Fruit fly (Drosophila melanogaster): ENCODE results near the gene Kots.

Kots gene

DNA sequence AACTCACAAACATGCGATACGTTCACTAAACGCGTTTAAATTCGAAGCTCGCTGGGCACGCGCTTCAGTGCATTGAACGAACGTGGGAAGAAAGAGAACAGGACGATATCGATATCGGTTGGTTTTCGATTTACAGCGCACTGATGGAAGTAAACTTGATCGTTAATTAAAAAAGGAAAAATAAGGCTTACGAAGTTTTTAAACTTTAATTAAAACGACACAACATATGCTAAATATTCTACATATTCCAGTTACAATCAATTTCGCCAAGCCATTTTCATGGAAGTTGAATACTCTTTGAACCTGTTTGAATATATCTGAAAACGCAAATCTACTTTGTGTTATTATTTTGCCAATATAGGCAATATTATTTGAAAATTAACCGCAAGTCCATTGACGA is at the start of gene Kots:
Gene Kots, minus strand, starts transcription at position 101 of the 400 bp plus-strand sequence.
- TF ChIP-seq Hr96 (GFP tag; optimal IDR thresholded peaks at IDR 0.05) (no peak), CG1620 (GFP tag; optimal IDR thresholded peaks at IDR 0.05) (no peak), CG7101 (tag; optimal IDR thresholded peaks at IDR 0.05) (no peak), toe (GFP tag; optimal IDR thresholded peaks at IDR 0.05) (no peak), tj (GFP tag; optimal IDR thresholded peaks at IDR 0.05) (no peak), pad (GFP tag; optimal IDR thresholded peaks at IDR 0.05) (no peak), cic (GFP tag; optimal IDR thresholded peaks at IDR 0.05) (no peak), CG33017 (tag; optimal IDR thresholded peaks at IDR 0.05) (no peak), CG5204 (GFP tag; optimal IDR thresholded peaks at IDR 0.05) (no peak), bab1 (GFP tag; optimal IDR thresholded peaks at IDR 0.05) (no peak), Crg-1 (GFP tag; optimal IDR thresholded peaks at IDR 0.05) (no peak), CG11617 (GFP tag; optimal IDR thresholded peaks at IDR 0.05) (no peak), ovo (GFP tag; optimal IDR thresholded peaks at IDR 0.05) (no peak)

DNA sequence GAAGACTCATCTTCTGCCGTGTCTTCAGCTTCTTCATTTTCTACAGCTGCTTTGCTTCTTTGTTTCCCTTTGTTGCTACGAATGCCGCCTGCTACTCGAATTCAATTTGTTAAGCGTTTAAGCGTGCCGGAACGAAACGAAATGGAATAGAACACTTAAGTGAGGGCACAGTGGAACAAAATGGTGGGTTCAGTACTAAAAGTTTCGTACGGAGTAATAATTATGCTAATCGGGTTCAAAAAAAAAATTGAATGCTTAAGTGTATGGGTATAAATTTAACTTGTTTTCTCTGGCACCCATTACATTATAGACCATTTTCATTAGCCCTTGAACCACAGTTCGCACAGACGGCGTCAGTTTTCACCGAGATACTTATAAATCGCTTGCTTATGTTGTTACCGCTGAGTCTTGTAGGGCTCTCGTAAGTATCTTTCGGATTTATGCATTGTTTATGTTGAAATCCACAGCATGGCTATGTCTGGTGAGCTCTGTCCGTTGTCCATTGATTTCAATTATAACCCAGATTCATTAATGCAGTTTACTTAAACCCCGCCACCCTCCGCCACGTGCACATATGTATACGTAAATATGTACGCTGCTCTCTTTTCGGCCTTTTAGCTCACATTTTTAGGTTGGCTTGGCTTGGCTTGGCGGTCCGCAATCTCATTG is 48.6 kb upstream of the Kots start:
- TF ChIP-seq CG1620 (GFP tag; optimal IDR thresholded peaks at IDR 0.05), result no peak
- peak; percentile 37 for TF ChIP-seq CG14711 (tag; optimal IDR thresholded peaks at IDR 0.05)
- no peak for TF ChIP-seq Crg-1 (GFP tag; optimal IDR thresholded peaks at IDR 0.05)
- no peak for TF ChIP-seq Hr96 (GFP tag; optimal IDR thresholded peaks at IDR 0.05)

DNA sequence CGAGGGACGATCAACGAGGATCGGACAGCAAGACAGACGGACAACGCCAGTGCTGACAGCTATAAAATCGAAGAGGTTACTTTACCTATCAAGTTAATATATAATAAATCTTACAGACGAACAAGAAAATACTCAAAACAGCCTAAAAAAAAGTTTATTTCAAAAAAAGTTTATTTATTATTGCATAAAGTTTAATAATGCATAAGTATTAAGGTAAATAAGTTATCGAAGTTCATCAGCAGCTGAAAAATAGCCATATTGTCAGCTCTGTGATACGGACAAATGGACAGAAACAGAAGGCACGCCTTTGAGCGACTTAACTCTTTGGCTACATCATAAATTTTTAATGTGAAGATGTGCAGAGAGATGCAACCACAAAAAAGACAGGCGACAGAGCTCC is 47.7 kb upstream of the Kots start:
- TF ChIP-seq CG7045 (GFP tag; optimal IDR thresholded peaks at IDR 0.05) (no peak), toe (GFP tag; optimal IDR thresholded peaks at IDR 0.05) (no peak), CG33017 (tag; optimal IDR thresholded peaks at IDR 0.05) (no peak), CG14711 (tag; optimal IDR thresholded peaks at IDR 0.05) (no peak), Mnt (GFP tag; optimal IDR thresholded peaks at IDR 0.05) (no peak), CG1620 (GFP tag; optimal IDR thresholded peaks at IDR 0.05) (no peak), cic (GFP tag; optimal IDR thresholded peaks at IDR 0.05) (no peak), CG7101 (tag; optimal IDR thresholded peaks at IDR 0.05) (no peak), Hr96 (GFP tag; optimal IDR thresholded peaks at IDR 0.05) (no peak), cnc (optimal IDR thresholded peaks at IDR 0.05) (no peak), CG5204 (GFP tag; optimal IDR thresholded peaks at IDR 0.05) (no peak), Clk (GFP tag; optimal IDR thresholded peaks at IDR 0.05) (no peak), bab1 (GFP tag; optimal IDR thresholded peaks at IDR 0.05) (no peak), tj (GFP tag; optimal IDR thresholded peaks at IDR 0.05) (no peak), kay (GFP tag; ENCODE audit: borderline replicate concordance) (no peak), Crg-1 (GFP tag; optimal IDR thresholded peaks at IDR 0.05) (no peak)

DNA sequence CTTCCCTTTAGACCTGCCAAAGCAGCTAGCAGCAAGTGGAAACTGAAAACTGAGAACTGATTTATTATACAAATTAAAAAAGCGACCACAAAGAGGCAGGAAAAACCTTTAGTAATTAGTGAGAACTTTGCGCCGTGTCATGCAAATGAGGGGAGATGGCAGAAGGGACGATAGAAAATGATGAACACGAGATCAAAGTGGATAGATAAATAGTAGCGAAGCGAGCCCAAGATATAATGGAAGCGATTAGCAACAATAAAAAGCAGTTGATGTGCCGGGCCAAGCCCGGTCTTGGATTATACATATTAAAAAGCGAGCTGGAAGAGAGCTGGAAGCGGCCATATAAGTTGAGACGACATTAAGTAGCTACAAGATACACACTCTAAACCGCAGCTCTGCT is 47.2 kb upstream of the Kots start:
- TF ChIP-seq CG7101 (tag; optimal IDR thresholded peaks at IDR 0.05) (no peak), ovo (GFP tag; optimal IDR thresholded peaks at IDR 0.05) (no peak), Mnt (GFP tag; optimal IDR thresholded peaks at IDR 0.05) (no peak), Clk (GFP tag; optimal IDR thresholded peaks at IDR 0.05) (no peak), CG5204 (GFP tag; optimal IDR thresholded peaks at IDR 0.05) (no peak), CG7045 (GFP tag; optimal IDR thresholded peaks at IDR 0.05) (no peak), kay (GFP tag; ENCODE audit: borderline replicate concordance) (no peak), CG1620 (GFP tag; optimal IDR thresholded peaks at IDR 0.05) (no peak)

DNA sequence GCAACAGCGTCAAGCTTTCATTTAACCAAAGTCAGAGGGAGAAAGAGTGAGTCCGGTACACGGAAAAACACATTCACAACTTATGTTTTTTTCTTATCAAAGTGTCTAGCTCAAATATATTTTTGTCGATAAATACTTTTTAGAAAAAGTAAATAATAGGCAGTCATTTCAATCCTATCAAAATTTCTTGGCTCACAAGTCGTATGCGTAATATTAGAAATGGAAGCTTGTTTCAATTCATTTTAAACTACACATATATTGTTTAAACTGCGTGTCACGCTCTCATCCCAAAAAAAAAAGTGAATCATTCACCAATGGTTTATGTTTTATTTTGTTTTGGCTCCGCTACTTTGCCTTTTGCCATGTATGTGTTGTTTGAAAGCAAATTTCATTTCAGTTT is 45.7 kb upstream of the Kots start:
- no peak for TF ChIP-seq cnc (optimal IDR thresholded peaks at IDR 0.05)
- no peak for TF ChIP-seq toe (GFP tag; optimal IDR thresholded peaks at IDR 0.05)
- no peak for TF ChIP-seq CG5204 (GFP tag; optimal IDR thresholded peaks at IDR 0.05)
- no peak for TF ChIP-seq Mnt (GFP tag; optimal IDR thresholded peaks at IDR 0.05)
- TF ChIP-seq CG12768 (GFP tag; optimal IDR thresholded peaks at IDR 0.05), result no peak
- no peak for TF ChIP-seq cic (GFP tag; optimal IDR thresholded peaks at IDR 0.05)
- no peak for TF ChIP-seq kay (GFP tag; ENCODE audit: borderline replicate concordance)
- TF ChIP-seq Hr96 (GFP tag; optimal IDR thresholded peaks at IDR 0.05), result no peak
- no peak for TF ChIP-seq CG7101 (tag; optimal IDR thresholded peaks at IDR 0.05)

DNA sequence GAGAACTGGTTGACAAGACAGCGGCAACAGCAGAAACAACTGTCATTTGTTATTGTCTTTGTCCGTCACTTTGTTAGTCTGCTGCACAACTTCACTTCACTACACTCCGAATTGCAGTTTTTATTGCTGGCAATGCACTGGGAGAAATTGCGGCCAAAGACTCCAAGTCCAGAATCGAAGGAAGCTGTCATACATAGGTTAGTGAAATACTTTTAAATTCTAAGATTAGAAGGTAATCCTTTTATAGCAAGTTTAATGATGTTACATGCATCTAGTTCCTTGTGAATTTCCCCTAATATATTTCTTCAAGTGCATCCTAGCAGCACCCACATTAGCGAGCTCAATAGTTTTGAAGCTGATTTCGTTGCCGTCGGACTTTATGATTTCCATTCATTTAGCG is 44.9 kb upstream of the Kots start:
- TF ChIP-seq CG7045 (GFP tag; optimal IDR thresholded peaks at IDR 0.05) (no peak), CG14711 (tag; optimal IDR thresholded peaks at IDR 0.05) (no peak), pad (GFP tag; optimal IDR thresholded peaks at IDR 0.05) (no peak), cnc (optimal IDR thresholded peaks at IDR 0.05) (no peak), cic (GFP tag; optimal IDR thresholded peaks at IDR 0.05) (no peak), Clk (GFP tag; optimal IDR thresholded peaks at IDR 0.05) (no peak), CG12768 (GFP tag; optimal IDR thresholded peaks at IDR 0.05) (no peak), CG11617 (GFP tag; optimal IDR thresholded peaks at IDR 0.05) (no peak), CG33017 (tag; optimal IDR thresholded peaks at IDR 0.05) (no peak), bab1 (GFP tag; optimal IDR thresholded peaks at IDR 0.05) (no peak), ovo (GFP tag; optimal IDR thresholded peaks at IDR 0.05) (no peak), kay (GFP tag; ENCODE audit: borderline replicate concordance) (no peak), Mnt (GFP tag; optimal IDR thresholded peaks at IDR 0.05) (no peak), Hr96 (GFP tag; optimal IDR thresholded peaks at IDR 0.05) (no peak), CG7101 (tag; optimal IDR thresholded peaks at IDR 0.05) (no peak), tj (GFP tag; optimal IDR thresholded peaks at IDR 0.05) (no peak), CG5204 (GFP tag; optimal IDR thresholded peaks at IDR 0.05) (no peak)

DNA sequence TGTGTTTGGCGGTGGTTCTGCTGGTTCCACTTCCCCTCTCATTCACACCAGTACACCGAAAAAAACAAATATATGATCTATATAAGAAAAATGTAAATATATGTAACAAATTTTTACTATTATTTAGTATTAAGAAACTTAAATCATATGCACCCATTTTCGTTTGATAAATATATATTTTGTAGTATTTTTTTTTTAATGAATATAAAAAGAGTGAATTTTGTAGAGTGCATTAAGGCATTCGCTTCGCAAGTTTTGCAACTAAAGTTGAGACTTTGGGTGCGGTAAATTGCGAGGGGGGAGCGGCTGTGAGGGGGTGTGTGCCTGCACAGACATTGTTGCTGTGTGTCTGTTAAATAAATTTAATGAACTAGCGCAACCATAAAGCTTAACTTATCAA is 43.6 kb upstream of the Kots start:
- no peak for TF ChIP-seq cnc (optimal IDR thresholded peaks at IDR 0.05)
- no peak for TF ChIP-seq tj (GFP tag; optimal IDR thresholded peaks at IDR 0.05)
- no peak for TF ChIP-seq toe (GFP tag; optimal IDR thresholded peaks at IDR 0.05)
- TF ChIP-seq CG1620 (GFP tag; optimal IDR thresholded peaks at IDR 0.05), result no peak
- no peak for TF ChIP-seq Hr96 (GFP tag; optimal IDR thresholded peaks at IDR 0.05)
- no peak for TF ChIP-seq CG14711 (tag; optimal IDR thresholded peaks at IDR 0.05)
- no peak for TF ChIP-seq CG7045 (GFP tag; optimal IDR thresholded peaks at IDR 0.05)
- no peak for TF ChIP-seq Mnt (GFP tag; optimal IDR thresholded peaks at IDR 0.05)
- no peak for TF ChIP-seq CG33017 (tag; optimal IDR thresholded peaks at IDR 0.05)
- no peak for TF ChIP-seq CG7101 (tag; optimal IDR thresholded peaks at IDR 0.05)
- no peak for TF ChIP-seq pad (GFP tag; optimal IDR thresholded peaks at IDR 0.05)
- TF ChIP-seq ovo (GFP tag; optimal IDR thresholded peaks at IDR 0.05), result no peak
- no peak for TF ChIP-seq CG5204 (GFP tag; optimal IDR thresholded peaks at IDR 0.05)
- TF ChIP-seq cic (GFP tag; optimal IDR thresholded peaks at IDR 0.05), result no peak
